Fruit fly (Drosophila melanogaster) S2 (cell line): ENCODE results near the gene CG43373.

Experiments used
- CG8478 ChIP-seq: fragments of >200 bp; optimal IDR thresholded peaks from 2 replicates; lab custom pipeline; 2018
- CTCF ChIP-seq, 2 experiments: fragments of >200 bp; optimal IDR thresholded peaks; 2 replicates each; lab custom pipeline; 2018

DNA sequence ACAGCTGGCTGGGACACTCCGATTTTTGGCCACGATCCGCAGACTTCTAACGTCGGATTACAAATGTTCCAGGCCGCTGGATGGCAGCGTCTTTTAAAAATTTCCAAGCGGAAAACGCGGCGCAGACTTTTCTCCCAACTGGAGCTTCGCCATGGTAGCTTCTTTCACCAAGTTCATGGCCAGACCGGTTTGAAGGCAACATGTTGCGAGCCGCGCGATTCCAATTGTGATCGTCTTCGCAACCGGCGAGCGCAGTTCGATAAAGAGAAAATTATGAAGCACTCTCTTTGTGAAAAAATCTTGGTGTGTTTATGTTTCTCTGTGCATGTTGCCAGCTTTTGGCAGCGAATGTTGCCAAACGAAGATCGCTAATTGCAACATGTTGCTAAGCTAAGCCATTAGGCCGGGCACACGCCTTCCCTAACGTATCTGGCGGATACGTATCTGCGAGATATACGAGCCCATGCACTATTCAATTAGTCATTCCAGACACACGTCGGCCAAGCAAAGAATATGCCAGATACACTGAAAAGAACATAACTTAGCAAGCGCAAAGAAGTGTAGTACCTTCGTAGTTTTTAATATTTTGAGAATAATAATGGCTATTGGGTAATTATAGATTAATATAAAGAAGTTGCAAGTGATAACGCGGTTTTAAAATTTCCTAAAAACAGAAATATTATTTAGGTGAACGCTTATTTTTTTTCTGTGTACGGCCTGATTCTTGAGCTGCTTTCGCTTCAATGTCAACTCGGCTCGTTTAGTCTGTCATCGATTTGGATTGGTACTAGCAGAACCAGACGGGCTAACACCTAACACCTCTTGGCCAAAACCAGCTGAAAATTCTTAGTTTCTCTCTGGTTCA, 91.1 kb downstream of the CG43373 start, which contains the start of gene dsx-c73A:
- TF ChIP-seq CG8478 (lab: Kevin White, UChicago) (no peak), CTCF (optimal IDR thresholded peaks at IDR 0.05; lab: Kevin White, UChicago) (no peak)
